Fruit fly (Drosophila melanogaster) ovary, adult (tissue): Measurements from ENCODE around the gene CG7906.

Experiments
- CG17801 ChIP-seq: fragments of 200-800 bp; optimal IDR thresholded peaks from 2 replicates; lab custom pipeline; 2019; ENCODE audit warnings: missing biosample characterization, mild to moderate bottlenecking, missing genetic modification characterization, moderate library complexity; ENCODE audit not compliant: partially characterized antibody

Gene CG7906

DNA sequence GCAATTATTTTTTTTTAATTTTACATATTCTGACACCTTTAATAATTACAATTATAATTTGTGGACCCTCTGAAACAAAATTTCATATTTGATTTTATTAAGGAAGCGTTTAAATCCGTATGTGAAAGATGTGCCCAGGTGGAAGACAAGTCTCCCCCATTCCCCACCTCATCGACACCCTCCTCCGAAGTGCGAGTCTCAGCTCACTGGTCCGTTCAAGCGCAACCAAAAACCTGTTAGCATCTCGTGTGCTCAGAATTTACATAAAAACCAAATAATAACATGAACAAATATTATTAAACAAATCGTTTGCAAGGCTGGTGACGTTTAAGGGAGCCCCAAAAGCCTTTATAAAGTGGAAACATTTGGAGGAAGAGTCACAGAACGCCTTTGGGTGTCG is at the start of gene CG7906:
CG7906 (plus strand) TSS at position 301 of the 400 bp plus-strand sequence.
- TF ChIP-seq CG17801 (GFP tag; lab: Kevin White, UChicago) = no peak

dm6 chr3L:14189431-14189830 is 47.0 kb upstream of the CG7906 start, which contains the start of gene nan:
nan (minus strand) TSS chr3L:14189648.
- no peak for TF ChIP-seq CG17801 (GFP tag; lab: Kevin White, UChicago)

- no peak for TF ChIP-seq CG17801 (GFP tag; lab: Kevin White, UChicago)
Measured at dm6 chr3L:14189957-14190624, 46.3 kb upstream of the CG7906 start.

dm6 chr3L:14190625-14191475 is 45.6 kb upstream of the CG7906 start, which contains the start of gene nuf:
nuf (plus strand) TSS chr3L:14190870.
- peak; percentile 86 for TF ChIP-seq CG17801 (GFP tag; lab: Kevin White, UChicago)

DNA sequence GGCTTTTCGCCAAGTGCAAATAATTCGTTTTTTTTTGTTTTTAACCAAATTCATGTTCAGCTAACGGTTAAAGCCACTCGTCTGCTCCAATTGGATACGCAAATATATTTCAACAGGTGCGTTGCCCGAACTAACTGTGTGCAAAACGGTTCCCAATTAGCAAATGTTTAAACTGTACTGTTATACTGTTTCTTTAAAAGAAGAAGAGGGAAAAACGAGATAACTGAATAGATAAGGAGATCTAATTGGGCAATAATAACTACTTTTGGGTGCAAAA is 45.0 kb upstream of the CG7906 start:
- TF ChIP-seq CG17801 (GFP tag; lab: Kevin White, UChicago) = no peak

dm6 chr3L:14193962-14194503 is 42.4 kb upstream of the CG7906 start:
- TF ChIP-seq CG17801 (GFP tag; lab: Kevin White, UChicago) = peak; percentile 7

DNA sequence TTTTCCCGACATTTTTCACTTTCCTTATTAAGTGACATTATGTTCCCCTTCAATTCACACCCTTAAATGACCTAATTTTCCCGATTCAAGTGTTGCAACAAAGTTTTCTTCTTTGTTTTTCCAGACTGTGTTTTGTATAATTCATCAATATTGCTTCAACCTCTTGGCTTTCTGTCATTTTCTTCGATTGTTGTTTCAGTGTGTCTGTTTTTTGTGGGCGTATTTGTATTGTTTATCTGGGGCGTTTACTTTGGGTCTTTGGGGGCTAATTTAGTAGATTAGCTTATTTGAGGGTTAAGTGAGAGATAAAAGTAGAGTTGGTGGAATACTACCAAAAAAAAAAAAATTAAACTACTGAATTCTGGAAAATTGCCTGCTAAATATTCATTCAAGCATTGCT is 40.7 kb upstream of the CG7906 start:
- no peak for TF ChIP-seq CG17801 (GFP tag; lab: Kevin White, UChicago)

DNA sequence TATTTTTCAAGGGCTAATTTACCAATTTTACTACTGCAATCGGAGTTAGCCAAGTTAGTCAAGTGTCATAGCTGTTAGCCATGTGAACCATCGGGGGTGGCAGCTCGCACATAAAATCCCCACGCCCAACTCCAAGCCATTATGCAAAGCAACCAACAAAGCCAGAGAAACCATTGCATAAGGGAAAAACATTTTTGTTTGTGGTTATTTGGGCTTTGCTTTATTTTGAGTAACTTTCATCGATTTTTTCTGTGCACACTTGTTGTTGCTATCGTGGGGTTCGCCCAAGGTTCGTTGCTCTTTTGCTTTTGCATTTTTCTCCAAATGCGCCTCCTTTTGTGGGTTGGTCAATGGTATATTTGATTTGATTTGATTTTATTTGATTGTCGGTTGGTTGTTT is 38.2 kb upstream of the CG7906 start:
- TF ChIP-seq CG17801 (GFP tag; lab: Kevin White, UChicago) = no peak

- no peak for TF ChIP-seq CG17801 (GFP tag; lab: Kevin White, UChicago)
Measured at dm6 chr3L:14200966-14201365, 35.5 kb upstream of the CG7906 start.

dm6 chr3L:14202318-14202717 is 34.1 kb upstream of the CG7906 start:
- no peak for TF ChIP-seq CG17801 (GFP tag; lab: Kevin White, UChicago)

DNA sequence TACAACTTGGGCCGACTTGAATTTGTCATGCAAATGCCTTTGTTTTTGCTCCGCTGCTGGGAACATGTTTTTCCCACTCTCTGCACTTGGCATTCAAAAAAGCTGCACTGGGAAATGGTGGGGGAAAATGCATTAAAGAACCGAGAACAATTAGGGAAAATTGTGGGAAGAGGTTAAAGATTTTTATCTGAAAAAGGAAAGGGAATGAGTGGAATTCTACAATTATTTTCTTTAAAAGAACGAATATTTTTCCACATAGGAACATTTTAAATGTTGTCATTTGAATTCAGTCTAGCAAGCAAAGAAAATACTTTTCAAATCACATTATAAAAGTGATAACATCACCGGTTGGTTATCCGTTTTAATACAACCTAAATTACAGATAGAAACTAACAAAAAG is 33.4 kb upstream of the CG7906 start, which contains the start of gene saturn:
saturn (plus strand) TSS at position 301 of the 400 bp plus-strand sequence.
- TF ChIP-seq CG17801 (GFP tag; lab: Kevin White, UChicago) = no peak

dm6 chr3L:14204659-14205568 is 31.5 kb upstream of the CG7906 start:
- no peak for TF ChIP-seq CG17801 (GFP tag; lab: Kevin White, UChicago)

dm6 chr3L:14207361-14207760 is 29.1 kb upstream of the CG7906 start:
- no peak for TF ChIP-seq CG17801 (GFP tag; lab: Kevin White, UChicago)

DNA sequence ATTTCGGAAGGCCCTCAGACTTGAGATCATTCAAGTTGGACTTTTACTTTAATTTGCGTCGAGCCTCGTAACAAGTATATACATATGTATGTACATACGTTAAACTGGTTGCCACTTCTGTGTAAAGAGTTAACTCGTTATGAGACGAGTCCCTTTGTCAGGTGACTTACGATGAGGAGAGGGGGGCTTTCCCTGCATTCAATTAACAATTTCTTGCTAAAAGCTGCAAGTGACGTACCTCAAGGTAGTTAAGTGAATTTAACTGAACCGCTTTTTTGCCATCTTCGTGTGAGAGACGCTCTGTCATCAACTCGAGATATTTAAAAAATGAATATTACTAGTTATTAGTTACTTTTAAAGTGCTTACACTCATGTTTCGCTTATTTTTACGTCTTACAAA is 27.5 kb upstream of the CG7906 start:
- no peak for TF ChIP-seq CG17801 (GFP tag; lab: Kevin White, UChicago)

DNA sequence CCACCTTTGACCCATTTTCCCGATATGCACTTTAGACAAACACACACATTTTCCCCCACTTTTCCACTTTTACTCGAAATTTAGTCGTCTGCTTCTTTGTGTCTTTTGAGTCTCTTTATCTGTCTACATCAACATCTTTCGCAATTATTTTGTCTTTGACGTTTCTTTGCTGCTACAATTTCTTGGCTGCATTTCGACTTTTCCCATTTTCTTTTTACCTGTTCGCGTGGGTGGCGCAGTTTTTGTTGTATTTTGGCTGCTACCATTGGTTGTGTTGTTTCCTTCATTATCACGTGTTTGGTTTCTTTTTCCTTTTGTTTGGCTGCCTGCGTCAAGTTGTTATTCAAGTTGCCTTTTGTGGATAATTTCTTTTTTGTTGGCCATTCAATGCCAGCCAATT is 24.8 kb upstream of the CG7906 start:
- no peak for TF ChIP-seq CG17801 (GFP tag; lab: Kevin White, UChicago)
